Worm (Caenorhabditis elegans): ENCODE results near the gene B0244.9.
A peak's percentile ranks its signal among the peaks of the same experiment; 100 is the strongest.

- TF ChIP-seq unc-62 (GFP tag; optimal IDR thresholded peaks at IDR 0.05) (no peak), sox-4 (tag; optimal IDR thresholded peaks at IDR 0.05) (no peak), ama-1 (optimal IDR thresholded peaks at IDR 0.05) (no peak), mep-1 (tag; optimal IDR thresholded peaks at IDR 0.05) (peak; percentile 74), hpl-2 (GFP tag; optimal IDR thresholded peaks at IDR 0.05) (no peak), nhr-237 (tag; optimal IDR thresholded peaks at IDR 0.05) (no peak), fkh-10 (GFP tag; optimal IDR thresholded peaks at IDR 0.05) (peak; percentile 10), rnt-1 (tag; optimal IDR thresholded peaks at IDR 0.05) (peak; percentile 75), nhr-84 (tag; optimal IDR thresholded peaks at IDR 0.05) (no peak), lin-13 (GFP tag; optimal IDR thresholded peaks at IDR 0.05) (no peak), alr-1 (tag; optimal IDR thresholded peaks at IDR 0.05; ENCODE audit: borderline replicate concordance) (no peak), elt-3 (tag; optimal IDR thresholded peaks at IDR 0.05) (peak in 1 of 6 experiments; percentile 44)
These were observed 15.4 kb downstream of the B0244.9 start for ce11 chrIII:5715467-5715866.
